Worm (Caenorhabditis elegans): ENCODE results near the gene sdhd-1.

Gene sdhd-1

ce11 chrII:11048930-11049329, 783 bp downstream of the sdhd-1 start, which contains the start of gene F33A8.4:
F33A8.4 (minus strand) TSS chrII:11049030.
- 0 out of 2 replicates have a peak, but pooled peaks have one; percentile 27 for TF ChIP-seq lin-38 (GFP tag; IDR thresholded peaks at IDR 0.05)
- no peak for TF ChIP-seq hlh-11 (tag; optimal IDR thresholded peaks at IDR 0.05)
- TF ChIP-seq unc-62 (GFP tag; optimal IDR thresholded peaks at IDR 0.05 in 1 of 2) = peak in 1 of 2 experiments; percentile 14
- no peak for TF ChIP-seq unc-62 (tag; optimal IDR thresholded peaks at IDR 0.05)
- peak; percentile 17 for TF ChIP-seq T20F7.1 (GFP tag; optimal IDR thresholded peaks at IDR 0.05)

ce11 chrII:11045872-11046271, 3.8 kb downstream of the sdhd-1 start, which contains the start of gene col-83:
col-83 (minus strand) TSS chrII:11045972.
- TF ChIP-seq unc-62 (GFP tag; optimal IDR thresholded peaks at IDR 0.05 in 1 of 2) (peak in 1 of 2 experiments; percentile 7), unc-62 (tag; optimal IDR thresholded peaks at IDR 0.05) (no peak), F37D6.2 (tag; optimal IDR thresholded peaks at IDR 0.05) (no peak), lin-38 (GFP tag; IDR thresholded peaks at IDR 0.05) (0 out of 2 replicates have a peak, but pooled peaks have one; percentile 13)

- TF ChIP-seq set-16 (GFP tag; IDR thresholded peaks at IDR 0.05) (peak; percentile 79), nhr-25 (tag; optimal IDR thresholded peaks at IDR 0.05; ENCODE audit: borderline replicate concordance, insufficient read depth) (no peak), hif-1 (tag; optimal IDR thresholded peaks at IDR 0.05) (no peak)
Measured at ce11 chrII:11044193-11044568, 5.5 kb downstream of the sdhd-1 start.

- peak in 1 of 2 experiments; percentile 23 for TF ChIP-seq unc-62 (GFP tag; optimal IDR thresholded peaks at IDR 0.05 in 1 of 2)
- no peak for TF ChIP-seq unc-62 (tag; optimal IDR thresholded peaks at IDR 0.05)
- no peak for TF ChIP-seq skn-1 (tag; optimal IDR thresholded peaks at IDR 0.05)
Measured at ce11 chrII:11043546-11044192, 6.0 kb downstream of the sdhd-1 start.

DNA sequence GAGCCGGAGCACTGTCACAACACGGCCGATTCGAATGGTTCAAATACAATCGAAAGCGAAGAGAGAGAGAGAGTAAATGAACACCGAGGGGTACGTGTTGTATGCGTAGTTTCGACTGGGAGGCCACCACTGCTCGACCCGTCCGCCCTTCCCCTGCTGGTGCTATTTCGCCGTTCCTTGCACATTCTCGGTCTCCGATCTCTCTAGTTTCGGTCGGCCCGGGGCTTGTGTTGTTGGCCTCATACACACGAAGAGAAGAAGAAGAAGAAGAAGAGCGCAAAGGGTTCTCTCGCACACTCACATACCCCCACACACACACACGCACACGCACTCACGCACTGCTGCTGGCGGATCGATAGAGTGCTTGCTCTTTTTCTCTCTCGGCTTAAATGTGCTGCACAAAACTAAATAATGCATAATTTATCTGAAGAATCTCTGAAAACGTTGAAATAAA, 6.8 kb downstream of the sdhd-1 start:
- TF ChIP-seq ctbp-1 (GFP tag; IDR thresholded peaks at IDR 0.05) (peak; percentile 56; the same call in 1 of the 2 replicates), dpl-1 (GFP tag; optimal IDR thresholded peaks at IDR 0.05) (peak; percentile 58), madf-5 (GFP tag; IDR thresholded peaks at IDR 0.05) (no peak), tra-1 (GFP tag; IDR thresholded peaks at IDR 0.05) (0 out of 2 replicates have a peak, but pooled peaks have one; percentile 14), duxl-1 (tag; optimal IDR thresholded peaks at IDR 0.05; ENCODE audit: poor library complexity) (peak; percentile 59), Y75B8A.6 (GFP tag; IDR thresholded peaks at IDR 0.05) (no peak), dmd-6 (GFP tag; IDR thresholded peaks at IDR 0.05) (peak; percentile 63), fkh-10 (GFP tag; optimal IDR thresholded peaks at IDR 0.05) (peak; percentile 66), dmd-9 (GFP tag; IDR thresholded peaks at IDR 0.05) (no peak), ama-1 (optimal IDR thresholded peaks at IDR 0.05) (peak; percentile 60), dve-1 (tag; optimal IDR thresholded peaks at IDR 0.05; ENCODE audit: insufficient read depth) (peak; percentile 69), madf-9 (GFP tag; conservative IDR thresholded peaks at IDR 0.05) (0 out of 2 replicates have a peak, but pooled peaks have one; percentile 13), dmd-8 (GFP tag; IDR thresholded peaks at IDR 0.05) (peak; percentile 45; the same call in 1 of the 2 replicates), Y48G9A.11 (GFP tag; IDR thresholded peaks at IDR 0.05) (0 out of 2 replicates have a peak, but pooled peaks have one; percentile 20), ceh-82 (tag; optimal IDR thresholded peaks at IDR 0.05) (no peak), hmg-1.1 (GFP tag; IDR thresholded peaks at IDR 0.05) (peak; percentile 89), lsy-2 (tag; optimal IDR thresholded peaks at IDR 0.05) (peak; percentile 54 to 75), egl-43 (GFP tag; IDR thresholded peaks at IDR 0.05) (peak; percentile 55; the same call in 1 of the 2 replicates), nhr-11 (tag; optimal IDR thresholded peaks at IDR 0.05) (peak; percentile 58), vab-7 (GFP tag; IDR thresholded peaks at IDR 0.05) (peak; percentile 54; the same call in 1 of the 2 replicates), set-16 (GFP tag; IDR thresholded peaks at IDR 0.05) (peak; percentile 85), spr-1 (tag; optimal IDR thresholded peaks at IDR 0.05) (peak; percentile 16), lin-38 (GFP tag; IDR thresholded peaks at IDR 0.05) (peak; percentile 52), ceh-20 (GFP tag; IDR thresholded peaks at IDR 0.05) (0 out of 2 replicates have a peak, but pooled peaks have one; percentile 63), aha-1 (tag) (peak; percentile 100), nhr-10 (tag; optimal IDR thresholded peaks at IDR 0.05) (no peak), daf-16 (GFP tag; optimal IDR thresholded peaks at IDR 0.05) (peak in 1 of 2 experiments; percentile 13), daf-16 (tag; optimal IDR thresholded peaks at IDR 0.05) (peak; percentile 67), lin-13 (GFP tag; optimal IDR thresholded peaks at IDR 0.05) (peak; percentile 47), snpc-1.2 (GFP tag; IDR thresholded peaks at IDR 0.05) (no peak), nhr-28 (tag; optimal IDR thresholded peaks at IDR 0.05) (peak; percentile 91), mxl-2 (GFP tag; conservative IDR thresholded peaks at IDR 0.05) (0 out of 2 replicates have a peak, but pooled peaks have one; percentile 15)

Measured in whole organism, L4 larva.